Comparison of ENCODE assay signal across 1 worm cellular context in genomic region chrIV:13027801-13028641, ce11.
A peak's percentile ranks its signal among the peaks of the same experiment; 100 is the strongest.
TF ChIP-seq lines count a peak whose summit lies in the region.

No protein-coding gene starts in this region.

TF ChIP-seq in whole organism, L4 larva, 104 proteins besides CTCF, POLR2A, EP300 and RAD21 (continued from another document):
- TF ChIP-seq nhr-102 (tag; optimal IDR thresholded peaks at IDR 0.05; lab: Kevin White, UChicago) = no peak
- TF ChIP-seq nhr-237 (tag; optimal IDR thresholded peaks at IDR 0.05; lab: Kevin White, UChicago) = no peak
- no peak for TF ChIP-seq zfp-2 (tag; optimal IDR thresholded peaks at IDR 0.05; lab: Kevin White, UChicago)
- no peak for TF ChIP-seq madf-9 (GFP tag; conservative IDR thresholded peaks at IDR 0.05; lab: Robert Waterston, UW)
- no peak for TF ChIP-seq lin-29 (GFP tag; IDR thresholded peaks at IDR 0.05; lab: Robert Waterston, UW)
- TF ChIP-seq lin-1 (GFP tag; IDR thresholded peaks at IDR 0.05; lab: Robert Waterston, UW) = no peak
- TF ChIP-seq nhr-25 (tag; optimal IDR thresholded peaks at IDR 0.05; lab: Kevin White, UChicago; ENCODE audit: borderline replicate concordance, insufficient read depth) = peak; percentile 18
- peak; percentile 8 for TF ChIP-seq mes-2 (tag; optimal IDR thresholded peaks at IDR 0.05; lab: Kevin White, UChicago; ENCODE audit: poor library complexity, severe bottlenecking)
- TF ChIP-seq dve-1 (tag; optimal IDR thresholded peaks at IDR 0.05; lab: Kevin White, UChicago; ENCODE audit: insufficient read depth) = no peak
- TF ChIP-seq ceh-82 (tag; optimal IDR thresholded peaks at IDR 0.05; lab: Kevin White, UChicago) = no peak
- peak in 1 of 2 experiments; percentile 97 for TF ChIP-seq unc-62 (GFP tag; optimal IDR thresholded peaks at IDR 0.05 in 1 of 2; lab: Kevin White, UChicago)
- TF ChIP-seq unc-62 (tag; optimal IDR thresholded peaks at IDR 0.05; lab: Kevin White, UChicago) = no peak
- no peak for TF ChIP-seq F10B5.3 (tag; optimal IDR thresholded peaks at IDR 0.05; lab: Kevin White, UChicago)
- TF ChIP-seq ama-1 (optimal IDR thresholded peaks at IDR 0.05; lab: Kevin White, UChicago) = no peak
- TF ChIP-seq daf-12 (tag; optimal IDR thresholded peaks at IDR 0.05; lab: Kevin White, UChicago) = no peak
- TF ChIP-seq php-3 (GFP tag; IDR thresholded peaks at IDR 0.05; lab: Robert Waterston, UW) = no peak
- no peak for TF ChIP-seq aha-1 (tag; lab: Kevin White, UChicago)
TF ChIP-seq in whole organism, L4 larva: peak in this region for 6.
